Fruit fly (Drosophila melanogaster) whole organism, embryonic: ENCODE measurements around the gene alphaCOP.

ENCODE experiments used
- CG13287 ChIP-seq: fragments of 200-800 bp; sonication (Bioruptor generic); IDR thresholded peaks from 2 replicates; pipeline ENCODE4 v1.3.6; 2022; ENCODE audit warnings: missing biosample characterization, missing genetic modification characterization; ENCODE audit not compliant: partially characterized antibody
- CG1792 ChIP-seq: fragments of 200-800 bp; sonication (Bioruptor generic); optimal IDR thresholded peaks from 2 replicates; lab custom pipeline; 2016; ENCODE audit warnings: missing biosample characterization, missing genetic modification characterization
- CG33213 ChIP-seq: fragments of 200-800 bp; sonication (Bioruptor generic); optimal IDR thresholded peaks from 3 replicates; lab custom pipeline; 2016; ENCODE audit warnings: missing biosample characterization, missing genetic modification characterization
- CG33557 ChIP-seq: fragments of 200-800 bp; sonication (Bioruptor generic); optimal IDR thresholded peaks from 2 replicates; lab custom pipeline; 2019; ENCODE audit warnings: missing biosample characterization, mild to moderate bottlenecking, missing genetic modification characterization, moderate library complexity
- CG34376 ChIP-seq: fragments of 200-800 bp; sonication (Bioruptor generic); optimal IDR thresholded peaks from 2 replicates; lab custom pipeline; 2018; ENCODE audit warnings: missing biosample characterization, mild to moderate bottlenecking, missing genetic modification characterization
- CG9727 ChIP-seq: fragments of 200-800 bp; sonication (Bioruptor generic); optimal IDR thresholded peaks from 3 replicates; lab custom pipeline; 2017; ENCODE audit warnings: missing biosample characterization, mild to moderate bottlenecking, missing genetic modification characterization
- Mes4 ChIP-seq: fragments of 200-800 bp; sonication (Bioruptor generic); optimal IDR thresholded peaks from 2 replicates; lab custom pipeline; 2016; ENCODE audit warnings: missing biosample characterization, missing genetic modification characterization
- ap ChIP-seq: fragments of 200-800 bp; sonication (Bioruptor generic); IDR thresholded peaks from 2 replicates; pipeline ENCODE4 v1.3.6; 2022; ENCODE audit warnings: missing biosample characterization, missing genetic modification characterization
- ato ChIP-seq: fragments of 200-800 bp; sonication (Bioruptor generic); IDR thresholded peaks from 2 replicates; pipeline ENCODE4 v1.3.6; 2022; ENCODE audit warnings: missing biosample characterization, missing genetic modification characterization; ENCODE audit not compliant: partially characterized antibody
- ttk ChIP-seq: fragments of 200-800 bp; sonication (Bioruptor generic); IDR thresholded peaks from 2 replicates; pipeline ENCODE4 v2.1.2; 2022; ENCODE audit warnings: missing biosample characterization, missing genetic modification characterization
- zf30C ChIP-seq: fragments of 200-800 bp; sonication (Bioruptor generic); optimal IDR thresholded peaks from 3 replicates; lab custom pipeline; 2018; ENCODE audit warnings: missing biosample characterization, mild to moderate bottlenecking, missing genetic modification characterization

DNA sequence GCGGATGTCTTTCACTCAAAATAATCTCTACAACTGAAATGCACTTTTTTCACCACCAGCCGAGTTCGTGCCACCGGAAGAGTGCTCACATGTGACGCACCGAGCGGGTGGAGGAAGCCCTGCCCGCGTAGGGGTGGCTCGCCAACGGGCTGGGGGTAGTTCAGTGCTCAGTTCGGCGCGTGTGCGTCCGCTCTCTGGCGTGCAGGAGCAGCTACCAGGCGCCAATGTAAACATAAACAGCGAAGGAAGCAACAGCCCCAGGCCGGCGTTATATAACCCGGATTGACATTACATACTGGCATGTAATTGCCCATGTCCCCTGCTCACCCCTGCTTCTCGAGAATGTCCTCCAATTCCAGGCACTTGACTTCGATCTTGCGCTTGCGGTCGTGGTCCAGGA lies 19.2 kb upstream of the alphaCOP start:
- TF ChIP-seq ttk (GFP tag; lab: Robert Waterston, UW) (no peak), CG13287 (GFP tag; lab: Robert Waterston, UW) (no peak), ato (GFP tag; lab: Robert Waterston, UW) (no peak), ap (GFP tag; lab: Robert Waterston, UW) (no peak), CG1792 (GFP tag; lab: Kevin White, UChicago) (no peak), zf30C (no peak), Mes4 (no peak), CG33213 (GFP tag; lab: Kevin White, UChicago) (no peak), CG33557 (GFP tag; lab: Kevin White, UChicago) (no peak), CG34376 (GFP tag; lab: Kevin White, UChicago) (no peak), CG9727 (GFP tag; lab: Kevin White, UChicago) (no peak)
